Worm (Caenorhabditis elegans) whole organism, L3 larva: ENCODE data around the gene ahsa-1.

Experiments used
- lsy-12 ChIP-seq: sonication (generic microtip); optimal IDR thresholded peaks from 2 replicates; lab custom pipeline; 2016; ENCODE audit warnings: mild to moderate bottlenecking, missing genetic modification characterization, missing compliant biosample characterization
- mdl-1 ChIP-seq: fragments of 150-350 bp; optimal IDR thresholded peaks from 2 replicates; lab custom pipeline; 2014; ENCODE audit warnings: missing biosample characterization, missing genetic modification characterization
- nhr-11 ChIP-seq: fragments of 150-350 bp; optimal IDR thresholded peaks from 2 replicates; lab custom pipeline; 2014; ENCODE audit warnings: missing biosample characterization, missing genetic modification characterization
- nhr-23 ChIP-seq: fragments of 150-350 bp; optimal IDR thresholded peaks from 2 replicates; lab custom pipeline; 2014; ENCODE audit warnings: missing biosample characterization, missing genetic modification reagents, missing genetic modification characterization

ce11 chrV:15068378-15068777 lies 16.8 kb downstream of the ahsa-1 start, which contains the start of gene dnj-3:
- TF ChIP-seq nhr-11 (tag; lab: Kevin White, UChicago) = no peak
- no peak for TF ChIP-seq mdl-1 (tag; lab: Kevin White, UChicago)
- TF ChIP-seq lsy-12 (tag; lab: Kevin White, UChicago) = no peak
- no peak for TF ChIP-seq nhr-23 (tag; lab: Kevin White, UChicago)
